Fruit fly (Drosophila melanogaster): ENCODE measurements around the gene CG33270.

DNA sequence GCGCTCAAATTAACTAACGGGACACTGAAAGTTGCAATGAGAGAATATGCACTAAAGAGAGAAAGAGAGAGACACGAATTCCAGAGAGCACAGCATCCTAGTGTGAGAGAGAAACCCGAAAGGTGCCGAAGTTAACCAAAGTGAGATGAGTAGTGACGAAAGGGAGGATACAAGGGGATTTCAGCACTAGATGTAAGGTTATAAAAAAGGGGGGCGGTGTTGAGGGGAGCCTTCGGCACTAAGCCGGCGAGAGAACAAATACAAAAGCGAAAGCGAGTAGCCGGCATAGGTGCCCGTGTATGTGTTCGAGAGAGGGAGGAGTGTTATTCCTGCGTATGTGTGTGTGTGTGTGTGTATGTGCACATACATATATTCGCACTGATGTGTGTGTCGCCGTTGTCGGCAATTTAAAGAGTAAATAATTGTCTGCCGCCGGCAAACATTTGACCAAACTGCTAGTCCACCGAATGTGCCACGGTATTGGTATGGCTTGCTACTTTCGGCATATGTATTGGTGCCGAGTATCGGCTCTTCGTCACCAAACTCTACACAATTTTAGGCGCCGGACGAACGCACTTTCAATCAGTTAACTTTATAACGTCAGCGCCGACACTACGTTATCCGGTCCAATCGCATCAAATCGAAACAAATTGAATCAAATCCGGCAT lies 18.3 kb upstream of the CG33270 start, which contains the start of gene CG7368:
- no peak for TF ChIP-seq CTCF (optimal IDR thresholded peaks at IDR 0.05)
- no peak for TF ChIP-seq CG8478 (optimal IDR thresholded peaks at IDR 0.05)
